Fruit fly (Drosophila melanogaster) whole organism, wandering third instar larva: Measurements from ENCODE around the gene ouib.

Experiments
- Abd-B ChIP-seq: fragments of >200 bp; optimal IDR thresholded peaks from 2 replicates; lab custom pipeline; 2017; ENCODE audit warnings: missing biosample characterization, missing genetic modification characterization
- CG9705 ChIP-seq: fragments of 200-800 bp; sonication (Bioruptor generic); optimal IDR thresholded peaks from 2 replicates; lab custom pipeline; 2018; ENCODE audit warnings: missing biosample characterization, mild to moderate bottlenecking, missing genetic modification characterization
- CrebA ChIP-seq: fragments of 200-800 bp; sonication (Bioruptor generic); optimal IDR thresholded peaks from 2 replicates; lab custom pipeline; 2016; ENCODE audit warnings: missing biosample characterization, mild to moderate bottlenecking, missing genetic modification characterization, borderline replicate concordance
- Dfd ChIP-seq: fragments of >200 bp; optimal IDR thresholded peaks from 2 replicates; lab custom pipeline; 2017; ENCODE audit warnings: missing biosample characterization, missing genetic modification characterization
- Dif ChIP-seq: fragments of 200-275, 200-300 bp; sonication (Bioruptor generic); optimal IDR thresholded peaks from 2 replicates; lab custom pipeline; 2018; ENCODE audit warnings: missing biosample characterization, missing genetic modification characterization; ENCODE audit not compliant: partially characterized antibody
- GATAd ChIP-seq: sonication (Bioruptor generic); optimal IDR thresholded peaks from 2 replicates; lab custom pipeline; 2016; ENCODE audit warnings: missing biosample characterization, missing genetic modification characterization
- HLH106 ChIP-seq: fragments of 200-800 bp; optimal IDR thresholded peaks from 3 replicates; lab custom pipeline; 2019; ENCODE audit warnings: missing biosample characterization, mild to moderate bottlenecking, missing genetic modification characterization, moderate library complexity
- Hnf4 ChIP-seq: fragments of 200-800 bp; sonication (Bioruptor generic); optimal IDR thresholded peaks from 2 replicates; lab custom pipeline; 2016; ENCODE audit warnings: missing biosample characterization, mild to moderate bottlenecking, missing genetic modification characterization
- Hr78 ChIP-seq: fragments of >200 bp; optimal IDR thresholded peaks from 2 replicates; lab custom pipeline; 2017; ENCODE audit warnings: missing biosample characterization, missing genetic modification characterization
- Hr83 ChIP-seq: fragments of 200-300 bp; sonication (Bioruptor generic); optimal IDR thresholded peaks from 2 replicates; lab custom pipeline; 2016; ENCODE audit warnings: missing biosample characterization, mild to moderate bottlenecking, missing genetic modification characterization, moderate library complexity; ENCODE audit not compliant: poor library complexity, severe bottlenecking
- Jra ChIP-seq: sonication (Bioruptor generic); optimal IDR thresholded peaks from 2 replicates; lab custom pipeline; 2016; ENCODE audit warnings: missing biosample characterization, missing genetic modification characterization
- Mio ChIP-seq: sonication (Bioruptor generic); optimal IDR thresholded peaks from 2 replicates; lab custom pipeline; 2016; ENCODE audit warnings: missing biosample characterization, missing genetic modification characterization
- Myc ChIP-seq: fragments of >200 bp; optimal IDR thresholded peaks from 2 replicates; lab custom pipeline; 2017
- N ChIP-seq: fragments of >200 bp; optimal IDR thresholded peaks from 2 replicates; lab custom pipeline; 2018; ENCODE audit warnings: missing biosample characterization, missing external identifiers, missing genetic modification characterization
- OdsH ChIP-seq: fragments of 200-800 bp; sonication (Bioruptor generic); optimal IDR thresholded peaks from 2 replicates; lab custom pipeline; 2016; ENCODE audit warnings: missing biosample characterization, mild to moderate bottlenecking, missing genetic modification characterization
- Rel ChIP-seq, 2 experiments: fragments of 200-800 bp; sonication (Bioruptor generic) in 1 of 2; optimal IDR thresholded peaks; 2 replicates in 1 of 2; 3 replicates in 1 of 2; lab custom pipeline; 2016 to 2019; ENCODE audit warnings: mild to moderate bottlenecking in 2 of 2, missing biosample characterization in 2 of 2, missing genetic modification characterization in 2 of 2, moderate library complexity in 1 of 2
- Sp1 ChIP-seq: fragments of 200-800 bp; sonication (Bioruptor generic); optimal IDR thresholded peaks from 3 replicates; lab custom pipeline; 2019; ENCODE audit warnings: missing biosample characterization, mild to moderate bottlenecking, missing genetic modification characterization, moderate library complexity
- Vsx2 ChIP-seq: fragments of 200-300, 225-300 bp; sonication (Bioruptor generic); optimal IDR thresholded peaks from 2 replicates; lab custom pipeline; 2018; ENCODE audit warnings: missing biosample characterization, missing genetic modification characterization; ENCODE audit not compliant: partially characterized antibody
- br ChIP-seq: fragments of 200-800 bp; sonication (Bioruptor generic); optimal IDR thresholded peaks from 2 replicates; lab custom pipeline; 2016; ENCODE audit warnings: missing biosample characterization, missing genetic modification characterization
- brk ChIP-seq: fragments of 200-800 bp; sonication (Bioruptor generic); optimal IDR thresholded peaks from 2 replicates; lab custom pipeline; 2016; ENCODE audit warnings: missing biosample characterization, mild to moderate bottlenecking, missing genetic modification characterization
- dl ChIP-seq, 2 experiments: fragments of 175-275, 200-275 bp in 1 of 2; fragments of 200-275 bp in 1 of 2; sonication (Bioruptor generic); optimal IDR thresholded peaks; lab custom pipeline; 2018; ENCODE audit warnings: mild to moderate bottlenecking in 2 of 2, missing biosample characterization in 2 of 2, missing genetic modification characterization in 2 of 2, moderate library complexity in 2 of 2; ENCODE audit not compliant: partially characterized antibody in 2 of 2, insufficient read depth in 1 of 2
- dmrt93B ChIP-seq: fragments of 200-800 bp; sonication (Bioruptor generic); optimal IDR thresholded peaks from 2 replicates; lab custom pipeline; 2018; ENCODE audit warnings: missing biosample characterization, mild to moderate bottlenecking, missing genetic modification characterization
- dsf ChIP-seq: sonication (Bioruptor generic); optimal IDR thresholded peaks from 2 replicates; lab custom pipeline; 2016; ENCODE audit warnings: missing biosample characterization, missing genetic modification characterization, borderline replicate concordance
- ey ChIP-seq: fragments of 200-800 bp; sonication (Bioruptor generic); optimal IDR thresholded peaks from 2 replicates; lab custom pipeline; 2016; ENCODE audit warnings: missing biosample characterization, missing genetic modification characterization
- foxo ChIP-seq, 2 experiments: fragments of 200-800 bp; sonication (Bioruptor generic); optimal IDR thresholded peaks; 2 replicates in 1 of 2; 3 replicates in 1 of 2; lab custom pipeline; 2016 to 2017; ENCODE audit warnings: missing biosample characterization in 2 of 2, missing genetic modification characterization in 2 of 2
- fru ChIP-seq: fragments of 200-800 bp; sonication (Bioruptor generic); optimal IDR thresholded peaks from 3 replicates; lab custom pipeline; 2016; ENCODE audit warnings: missing biosample characterization, mild to moderate bottlenecking, missing genetic modification characterization
- h ChIP-seq: fragments of 200-800 bp; sonication (Bioruptor generic); optimal IDR thresholded peaks from 3 replicates; lab custom pipeline; 2016; ENCODE audit warnings: missing biosample characterization, mild to moderate bottlenecking, missing genetic modification characterization
- jim ChIP-seq: fragments of 175-275, 200-325 bp; sonication (Bioruptor generic); optimal IDR thresholded peaks from 2 replicates; lab custom pipeline; 2016; ENCODE audit warnings: missing biosample characterization, mild to moderate bottlenecking, missing genetic modification characterization
- lola ChIP-seq: fragments of >200 bp; optimal IDR thresholded peaks from 2 replicates; lab custom pipeline; 2017; ENCODE audit warnings: missing biosample characterization, missing genetic modification characterization
- pan ChIP-seq: fragments of >200 bp; optimal IDR thresholded peaks from 2 replicates; lab custom pipeline; 2017
- psq ChIP-seq: fragments of 200-800 bp; sonication (Bioruptor generic); optimal IDR thresholded peaks from 3 replicates; lab custom pipeline; 2017; ENCODE audit warnings: missing biosample characterization, mild to moderate bottlenecking, missing genetic modification characterization, moderate library complexity
- rgr ChIP-seq: fragments of 200-800 bp; sonication (Bioruptor generic); optimal IDR thresholded peaks from 3 replicates; lab custom pipeline; 2016; ENCODE audit warnings: missing biosample characterization, mild to moderate bottlenecking, missing genetic modification characterization
- sage ChIP-seq: fragments of 200-800 bp; sonication (Bioruptor generic); optimal IDR thresholded peaks from 2 replicates; lab custom pipeline; 2016; ENCODE audit warnings: missing biosample characterization, mild to moderate bottlenecking, missing genetic modification characterization
- sv ChIP-seq: fragments of 200-800 bp; sonication (Bioruptor generic); optimal IDR thresholded peaks from 3 replicates; lab custom pipeline; 2016; ENCODE audit warnings: missing biosample characterization, missing genetic modification characterization
- tai ChIP-seq: sonication (Bioruptor generic); optimal IDR thresholded peaks from 2 replicates; lab custom pipeline; 2016; ENCODE audit warnings: missing biosample characterization, missing genetic modification characterization
- usp ChIP-seq: fragments of >200 bp; optimal IDR thresholded peaks from 2 replicates; lab custom pipeline; 2017; ENCODE audit warnings: missing biosample characterization, missing genetic modification characterization
- woc ChIP-seq: sonication (Bioruptor generic); optimal IDR thresholded peaks from 2 replicates; lab custom pipeline; 2016; ENCODE audit warnings: missing biosample characterization, mild to moderate bottlenecking, missing genetic modification characterization

Gene ouib

dm6 chr3R:8705323-8706097, 19.8 kb upstream of the ouib start:
- TF ChIP-seq Rel (GFP tag; optimal IDR thresholded peaks at IDR 0.05; lab: Kevin White, UChicago): no peak
- TF ChIP-seq Rel (tag; optimal IDR thresholded peaks at IDR 0.05; lab: Kevin White, UChicago): no peak
- TF ChIP-seq sage (GFP tag; lab: Kevin White, UChicago): no peak
- peak; percentile 59 for TF ChIP-seq Sp1 (GFP tag; lab: Kevin White, UChicago)
- TF ChIP-seq Dfd (GFP tag; lab: Kevin White, UChicago): peak; percentile 68
- TF ChIP-seq foxo (GFP tag; optimal IDR thresholded peaks at IDR 0.05; lab: Kevin White, UChicago): no peak
- TF ChIP-seq Hr78 (GFP tag; lab: Kevin White, UChicago): no peak
- no peak for TF ChIP-seq tai (GFP tag; lab: Kevin White, UChicago)
- no peak for TF ChIP-seq h (GFP tag; lab: Kevin White, UChicago)

- no peak for TF ChIP-seq fru (GFP tag; lab: Kevin White, UChicago)
- no peak for TF ChIP-seq Myc
- TF ChIP-seq Jra: no peak
- no peak for TF ChIP-seq Hr83
- no peak for TF ChIP-seq dl (GFP tag; optimal IDR thresholded peaks at IDR 0.05; lab: Kevin White, UChicago; ENCODE audit: insufficient read depth in 1 of 2, partially characterized antibody in 2 of 2)
- no peak for TF ChIP-seq Vsx2 (GFP tag; lab: Kevin White, UChicago)
- TF ChIP-seq Hnf4 (GFP tag; lab: Kevin White, UChicago): no peak
- TF ChIP-seq ey: no peak
- no peak for TF ChIP-seq h (GFP tag; lab: Kevin White, UChicago)
- no peak for TF ChIP-seq Rel (GFP tag; optimal IDR thresholded peaks at IDR 0.05; lab: Kevin White, UChicago)
- no peak for TF ChIP-seq Rel (tag; optimal IDR thresholded peaks at IDR 0.05; lab: Kevin White, UChicago)
- no peak for TF ChIP-seq Mio
- TF ChIP-seq CrebA: no peak
- TF ChIP-seq dmrt93B (GFP tag; lab: Kevin White, UChicago): no peak
- TF ChIP-seq tai (GFP tag; lab: Kevin White, UChicago): no peak
- TF ChIP-seq brk (GFP tag; lab: Kevin White, UChicago): no peak
- no peak for TF ChIP-seq Hr78 (GFP tag; lab: Kevin White, UChicago)
- TF ChIP-seq dsf (GFP tag; lab: Kevin White, UChicago): no peak
- TF ChIP-seq, all 38 proteins: peak for 0
Observed at dm6 chr3R:8707166-8707565, 18.1 kb upstream of the ouib start.

- peak; percentile 11 for TF ChIP-seq Dif
- TF ChIP-seq pan (lab: Kevin White, UChicago): no peak
- TF ChIP-seq Hr83: peak; percentile 4
Observed at dm6 chr3R:8711890-8712449, 13.3 kb upstream of the ouib start.

dm6 chr3R:8712722-8713131, 12.6 kb upstream of the ouib start, which contains the start of gene CG8112:
CG8112 (plus strand) TSS chr3R:8712933.
- TF ChIP-seq ey (no peak), brk (GFP tag; lab: Kevin White, UChicago) (no peak), dsf (GFP tag; lab: Kevin White, UChicago) (no peak), psq (GFP tag; lab: Kevin White, UChicago) (peak; percentile 49), woc (GFP tag; lab: Kevin White, UChicago) (no peak), GATAd (GFP tag; lab: Kevin White, UChicago) (no peak), jim (GFP tag; lab: Kevin White, UChicago) (no peak), OdsH (GFP tag; lab: Kevin White, UChicago) (no peak), Abd-B (no peak), dmrt93B (GFP tag; lab: Kevin White, UChicago) (peak; percentile 19), Myc (no peak), Hr83 (no peak), N (GFP tag; lab: Kevin White, UChicago) (no peak), tai (GFP tag; lab: Kevin White, UChicago) (no peak), sage (GFP tag; lab: Kevin White, UChicago) (peak; percentile 21), usp (GFP tag; lab: Kevin White, UChicago) (no peak), Sp1 (GFP tag; lab: Kevin White, UChicago) (peak; percentile 52), Hnf4 (GFP tag; lab: Kevin White, UChicago) (no peak), pan (lab: Kevin White, UChicago) (no peak), Dif (peak; percentile 5), Dfd (GFP tag; lab: Kevin White, UChicago) (no peak), CG9705 (GFP tag; lab: Kevin White, UChicago) (no peak), dl (GFP tag; optimal IDR thresholded peaks at IDR 0.05; lab: Kevin White, UChicago; ENCODE audit: insufficient read depth in 1 of 2, partially characterized antibody in 2 of 2) (no peak), Mio (no peak), foxo (GFP tag; optimal IDR thresholded peaks at IDR 0.05; lab: Kevin White, UChicago) (peak in 1 of 2 experiments; percentile 42), h (GFP tag; lab: Kevin White, UChicago) (no peak), sv (no peak), Rel (GFP tag; optimal IDR thresholded peaks at IDR 0.05; lab: Kevin White, UChicago) (no peak), Rel (tag; optimal IDR thresholded peaks at IDR 0.05; lab: Kevin White, UChicago) (peak; percentile 9), Vsx2 (GFP tag; lab: Kevin White, UChicago) (no peak), HLH106 (tag; lab: Kevin White, UChicago) (peak; percentile 39), Jra (no peak), fru (GFP tag; lab: Kevin White, UChicago) (peak; percentile 9), br (GFP tag; lab: Kevin White, UChicago) (no peak), Hr78 (GFP tag; lab: Kevin White, UChicago) (no peak), CrebA (no peak), lola (GFP tag; lab: Kevin White, UChicago) (no peak), rgr (GFP tag; lab: Kevin White, UChicago) (peak; percentile 33)
